Worm (Caenorhabditis elegans) whole organism, late embryonic: ENCODE results near the gene C05C9.3.

ENCODE experiments used
- C38D4.7 ChIP-seq: fragments of 200-800 bp; sonication (Bioruptor generic); optimal IDR thresholded peaks from 2 replicates; lab custom pipeline; 2018; ENCODE audit warnings: mild to moderate bottlenecking, missing genetic modification characterization, moderate library complexity, missing compliant biosample characterization
- T23F11.4 ChIP-seq: fragments of 200-800 bp; sonication (Bioruptor generic); optimal IDR thresholded peaks from 2 replicates; lab custom pipeline; 2018; ENCODE audit warnings: mild to moderate bottlenecking, missing genetic modification characterization, missing compliant biosample characterization
- Y22D7AL.16 ChIP-seq: sonication (generic microtip); optimal IDR thresholded peaks from 2 replicates; lab custom pipeline; 2016; ENCODE audit warnings: missing genetic modification characterization, missing compliant biosample characterization
- ama-1 ChIP-seq: fragments of 150-350 bp; optimal IDR thresholded peaks from 2 replicates; lab custom pipeline; 2014
- ceh-14 ChIP-seq: sonication (generic microtip); optimal IDR thresholded peaks from 2 replicates; lab custom pipeline; 2016; ENCODE audit warnings: missing genotype, missing genetic modification characterization, missing compliant biosample characterization
- ceh-18 ChIP-seq: sonication (generic microtip); optimal IDR thresholded peaks from 2 replicates; lab custom pipeline; 2016; ENCODE audit warnings: missing genetic modification characterization, missing compliant biosample characterization
- ceh-19 ChIP-seq: fragments of 200-800 bp; sonication (Bioruptor generic); optimal IDR thresholded peaks from 2 replicates; lab custom pipeline; 2018; ENCODE audit warnings: mild to moderate bottlenecking, missing genetic modification characterization, missing compliant biosample characterization
- ceh-2 ChIP-seq: sonication (generic microtip); optimal IDR thresholded peaks from 2 replicates; lab custom pipeline; 2016; ENCODE audit warnings: missing genotype, missing genetic modification characterization, missing compliant biosample characterization
- ceh-22 ChIP-seq: sonication (generic microtip); optimal IDR thresholded peaks from 2 replicates; lab custom pipeline; 2017; ENCODE audit warnings: missing biosample characterization, missing genetic modification characterization
- ceh-31 ChIP-seq: sonication (generic microtip); optimal IDR thresholded peaks from 2 replicates; lab custom pipeline; 2016; ENCODE audit warnings: missing genetic modification characterization, missing compliant biosample characterization
- ceh-45 ChIP-seq: fragments of 200-800 bp; sonication (Bioruptor generic); IDR thresholded peaks from 2 replicates; pipeline ENCODE4 v1.3.6; 2022; ENCODE audit warnings: missing genetic modification reagents, missing genetic modification characterization, missing compliant biosample characterization
- ceh-48 ChIP-seq: sonication (generic microtip); optimal IDR thresholded peaks from 2 replicates; lab custom pipeline; 2016; ENCODE audit warnings: missing genetic modification characterization, inconsistent platforms, missing compliant biosample characterization
- ceh-6 ChIP-seq: fragments of 200-800 bp; sonication (Bioruptor generic); optimal IDR thresholded peaks from 2 replicates; lab custom pipeline; 2018; ENCODE audit warnings: mild to moderate bottlenecking, missing genetic modification characterization, missing compliant biosample characterization
- ceh-9 ChIP-seq: sonication (generic microtip); optimal IDR thresholded peaks from 2 replicates; lab custom pipeline; 2016; ENCODE audit warnings: mild to moderate bottlenecking, missing genetic modification characterization, inconsistent platforms, missing compliant biosample characterization
- che-1 ChIP-seq: sonication (generic microtip); optimal IDR thresholded peaks from 2 replicates; lab custom pipeline; 2016; ENCODE audit warnings: mild to moderate bottlenecking, missing genetic modification characterization, missing compliant biosample characterization
- elt-2 ChIP-seq: sonication (generic microtip); optimal IDR thresholded peaks from 2 replicates; lab custom pipeline; 2016; ENCODE audit warnings: missing genetic modification reagents, missing genetic modification characterization, missing compliant biosample characterization
- elt-4 ChIP-seq: sonication (generic microtip); optimal IDR thresholded peaks from 2 replicates; lab custom pipeline; 2016; ENCODE audit warnings: missing genetic modification characterization, missing compliant biosample characterization
- ets-4 ChIP-seq: sonication (generic microtip); optimal IDR thresholded peaks from 2 replicates; lab custom pipeline; 2016; ENCODE audit warnings: missing genetic modification characterization, missing compliant biosample characterization
- fkh-10 ChIP-seq: fragments of 150-350 bp; optimal IDR thresholded peaks from 2 replicates; lab custom pipeline; 2014; ENCODE audit warnings: missing biosample characterization, missing genetic modification reagents, missing genetic modification characterization
- hlh-30 ChIP-seq: sonication (generic microtip); optimal IDR thresholded peaks from 2 replicates; lab custom pipeline; 2017; ENCODE audit warnings: antibody characterized with exemption, missing genetic modification characterization, missing compliant biosample characterization; ENCODE audit not compliant: insufficient read depth
- hlh-8 ChIP-seq: sonication (generic microtip); optimal IDR thresholded peaks from 2 replicates; lab custom pipeline; 2016; ENCODE audit warnings: missing genotype, missing genetic modification characterization, missing compliant biosample characterization
- madf-2 ChIP-seq: sonication (generic microtip); optimal IDR thresholded peaks from 2 replicates; lab custom pipeline; 2017; ENCODE audit warnings: missing genetic modification characterization, missing compliant biosample characterization
- nfya-1 ChIP-seq: sonication (generic microtip); optimal IDR thresholded peaks from 2 replicates; lab custom pipeline; 2017; ENCODE audit warnings: missing genetic modification characterization, mild to moderate bottlenecking, missing compliant biosample characterization, antibody characterized with exemption, moderate library complexity
- nhr-232 ChIP-seq: sonication (generic microtip); optimal IDR thresholded peaks from 2 replicates; lab custom pipeline; 2016; ENCODE audit warnings: missing genetic modification characterization, missing compliant biosample characterization
- npax-4 ChIP-seq: sonication (generic microtip); optimal IDR thresholded peaks from 2 replicates; lab custom pipeline; 2016; ENCODE audit warnings: missing genetic modification characterization, missing compliant biosample characterization
- odd-2 ChIP-seq: sonication (generic microtip); optimal IDR thresholded peaks from 2 replicates; lab custom pipeline; 2017; ENCODE audit warnings: antibody characterized with exemption, mild to moderate bottlenecking, missing genetic modification characterization, missing compliant biosample characterization
- pag-3 ChIP-seq: sonication (generic microtip); optimal IDR thresholded peaks from 2 replicates; lab custom pipeline; 2016; ENCODE audit warnings: missing compliant biosample characterization, missing genetic modification characterization, borderline replicate concordance
- pqm-1 ChIP-seq: sonication (generic microtip); optimal IDR thresholded peaks from 2 replicates; lab custom pipeline; 2016; ENCODE audit warnings: missing genetic modification characterization, missing compliant biosample characterization
- sdc-2 ChIP-seq: sonication (generic microtip); optimal IDR thresholded peaks from 2 replicates; lab custom pipeline; 2016; ENCODE audit warnings: missing genotype, missing genetic modification characterization, missing compliant biosample characterization
- sox-2 ChIP-seq: fragments of 200-800 bp; sonication (Bioruptor generic); IDR thresholded peaks from 2 replicates; pipeline ENCODE4 v1.3.6; 2022; ENCODE audit warnings: missing genetic modification reagents, missing genetic modification characterization, missing compliant biosample characterization
- sox-4 ChIP-seq: sonication (generic microtip); optimal IDR thresholded peaks from 2 replicates; lab custom pipeline; 2017; ENCODE audit warnings: mild to moderate bottlenecking, missing genetic modification characterization, inconsistent platforms, missing compliant biosample characterization
- tbx-7 ChIP-seq: sonication (generic microtip); optimal IDR thresholded peaks from 2 replicates; lab custom pipeline; 2016; ENCODE audit warnings: missing genotype, missing genetic modification characterization, missing compliant biosample characterization
- ttx-3 ChIP-seq: sonication (generic microtip); optimal IDR thresholded peaks from 2 replicates; lab custom pipeline; 2016; ENCODE audit warnings: missing genetic modification reagents, missing genetic modification characterization, missing compliant biosample characterization
- unc-3 ChIP-seq, 2 experiments: fragments of 200-800 bp in 1 of 2; sonication (Bioruptor generic) in 1 of 2; sonication (generic microtip) in 1 of 2; conservative IDR thresholded peaks in 1 of 2; optimal IDR thresholded peaks in 1 of 2; 2 replicates each; pipeline versions ENCODE4 v1.3.6 to Lab custom; 2016 to 2022; ENCODE audit warnings: missing compliant biosample characterization in 2 of 2, missing genetic modification characterization in 2 of 2, missing genetic modification reagents in 1 of 2
- unc-42 ChIP-seq: sonication (generic microtip); optimal IDR thresholded peaks from 2 replicates; lab custom pipeline; 2016; ENCODE audit warnings: missing genotype, missing genetic modification characterization, missing compliant biosample characterization
- unc-86 ChIP-seq: sonication (generic microtip); optimal IDR thresholded peaks from 2 replicates; lab custom pipeline; 2016; ENCODE audit warnings: missing genetic modification characterization, missing compliant biosample characterization

C05C9.3 gene

ce11 chrX:11196741-11197140, 44.1 kb upstream of the C05C9.3 start, which contains the start of gene C34F6.1:
TSS of gene C34F6.1 (minus strand) at chrX:11196841.
- TF ChIP-seq ceh-6 (GFP tag; lab: Kevin White, UChicago) = no peak
- no peak for TF ChIP-seq nfya-1
- no peak for TF ChIP-seq pag-3 (tag; lab: Kevin White, UChicago)
- no peak for TF ChIP-seq sox-2 (GFP tag; lab: Robert Waterston, UW)
- TF ChIP-seq che-1 (tag; lab: Kevin White, UChicago) = no peak
- no peak for TF ChIP-seq nhr-232 (tag; lab: Kevin White, UChicago)
- TF ChIP-seq madf-2 = no peak
- TF ChIP-seq, all 69 proteins: peak for 0

DNA sequence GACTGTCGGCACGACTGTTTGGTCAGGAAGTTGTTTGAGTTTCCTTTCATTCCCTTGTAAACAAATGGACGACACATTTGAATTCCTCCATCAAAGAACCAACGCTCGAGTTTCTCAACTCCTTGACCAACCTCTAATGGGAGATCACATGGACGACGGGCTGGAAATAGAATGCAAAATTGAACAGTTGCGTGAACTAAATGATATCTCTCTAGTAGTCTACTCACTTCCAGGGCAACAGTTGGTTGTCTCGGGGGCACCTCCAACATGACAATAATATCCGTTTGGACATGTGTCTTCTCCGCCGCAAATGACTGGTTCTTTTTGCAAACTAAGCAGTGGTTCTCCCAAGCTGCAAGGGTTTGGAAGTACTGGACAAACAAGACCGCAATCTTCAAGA, 41.0 kb upstream of the C05C9.3 start:
- TF ChIP-seq tbx-7 (tag; lab: Kevin White, UChicago) = no peak
- TF ChIP-seq ceh-31 = no peak
- TF ChIP-seq ceh-19 (GFP tag; lab: Kevin White, UChicago) = no peak
- no peak for TF ChIP-seq ceh-6 (GFP tag; lab: Kevin White, UChicago)
- TF ChIP-seq ets-4 = no peak
- TF ChIP-seq ceh-18 (tag; lab: Kevin White, UChicago) = no peak
- no peak for TF ChIP-seq npax-4

DNA sequence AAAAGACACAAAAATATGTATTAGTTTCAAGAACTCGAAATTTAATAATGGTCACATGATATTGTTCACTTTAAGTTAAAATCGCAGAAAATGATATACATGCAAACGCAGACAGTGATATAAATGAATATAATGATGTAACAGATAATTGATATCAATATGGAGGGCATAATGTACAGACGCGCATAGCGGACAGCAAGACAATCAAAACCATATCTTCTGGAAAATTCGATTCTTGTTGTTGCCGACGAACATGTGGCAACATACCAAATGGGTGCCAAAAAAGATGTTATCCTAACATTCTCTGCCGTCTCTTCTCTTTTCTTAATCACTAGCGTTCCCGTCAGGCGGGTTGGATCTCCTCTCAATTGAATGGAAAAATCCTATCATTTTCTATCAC, 37.8 kb upstream of the C05C9.3 start:
- no peak for TF ChIP-seq C38D4.7 (GFP tag; lab: Kevin White, UChicago)
- no peak for TF ChIP-seq hlh-30
- no peak for TF ChIP-seq ama-1 (lab: Kevin White, UChicago)
- no peak for TF ChIP-seq ceh-2 (tag; lab: Kevin White, UChicago)
- TF ChIP-seq ceh-45 (GFP tag; lab: Robert Waterston, UW) = no peak
- no peak for TF ChIP-seq odd-2 (tag; lab: Kevin White, UChicago)
- no peak for TF ChIP-seq ttx-3 (tag; lab: Kevin White, UChicago)
- no peak for TF ChIP-seq ceh-9 (tag; lab: Kevin White, UChicago)

DNA sequence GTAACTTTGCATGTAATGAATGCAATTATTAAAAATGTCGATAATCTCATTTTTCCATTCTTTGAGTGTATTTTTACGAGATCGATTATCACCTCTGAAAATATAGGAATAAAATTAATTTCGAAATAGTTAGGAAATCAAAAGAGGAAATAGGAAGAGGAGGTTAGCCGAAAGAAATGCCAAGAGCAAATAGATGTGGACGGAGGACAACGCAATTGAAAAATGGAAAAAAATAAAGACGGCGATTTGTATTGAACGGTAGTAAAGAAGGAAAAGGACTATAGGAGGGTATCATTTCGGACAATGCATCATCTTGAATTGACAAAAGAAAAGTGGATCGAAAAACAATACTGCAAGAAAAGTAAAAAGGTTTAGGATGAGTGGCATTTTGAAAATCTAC, 36.9 kb upstream of the C05C9.3 start, which contains the start of gene F13D2.1:
Gene F13D2.1 (minus strand): TSS at position 101 of the 400 bp plus-strand sequence.
- TF ChIP-seq T23F11.4 (no peak), sox-2 (GFP tag; lab: Robert Waterston, UW) (no peak), ets-4 (no peak), ceh-22 (no peak), fkh-10 (GFP tag; lab: Kevin White, UChicago) (no peak), sdc-2 (tag; lab: Kevin White, UChicago) (no peak)

DNA sequence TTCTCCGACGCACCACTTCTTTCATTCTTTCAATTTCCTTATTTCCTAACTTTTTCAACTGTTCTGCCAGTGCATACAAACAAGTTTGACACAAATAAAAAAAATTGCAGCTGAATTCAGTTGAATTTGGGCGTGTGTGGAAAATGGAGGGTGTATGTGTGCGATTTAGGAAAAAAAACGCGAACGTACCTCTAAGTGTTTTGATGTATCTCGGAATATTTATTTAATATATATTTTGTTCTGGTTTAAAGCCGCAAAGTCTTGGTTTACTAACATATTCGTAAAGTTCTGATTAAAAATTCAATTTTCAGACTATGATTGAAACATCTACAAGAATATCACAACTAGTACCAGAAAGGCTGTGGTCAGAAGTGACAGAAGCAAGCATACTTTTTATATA, 32.9 kb upstream of the C05C9.3 start, which contains the start of gene gnrr-7:
Gene gnrr-7 (plus strand): TSS at position 301 of the 400 bp plus-strand sequence.
- TF ChIP-seq unc-86 (tag; lab: Kevin White, UChicago) (no peak), ttx-3 (tag; lab: Kevin White, UChicago) (no peak), ceh-14 (tag; lab: Kevin White, UChicago) (no peak), hlh-30 (no peak), unc-42 (tag; lab: Kevin White, UChicago) (no peak), ama-1 (lab: Kevin White, UChicago) (no peak), pqm-1 (no peak), ceh-45 (GFP tag; lab: Robert Waterston, UW) (no peak), sox-4 (tag; lab: Kevin White, UChicago) (no peak), ceh-48 (tag; lab: Kevin White, UChicago) (no peak), elt-4 (tag; lab: Kevin White, UChicago) (no peak), pag-3 (tag; lab: Kevin White, UChicago) (no peak), ceh-18 (tag; lab: Kevin White, UChicago) (no peak), hlh-8 (no peak), ceh-19 (GFP tag; lab: Kevin White, UChicago) (no peak), Y22D7AL.16 (tag; lab: Kevin White, UChicago) (no peak), elt-2 (tag; lab: Kevin White, UChicago) (no peak), unc-3 (GFP tag; conservative IDR thresholded peaks at IDR 0.05; lab: Robert Waterston, UW) (no peak), unc-3 (tag; optimal IDR thresholded peaks at IDR 0.05; lab: Kevin White, UChicago) (no peak), npax-4 (no peak), ceh-2 (tag; lab: Kevin White, UChicago) (no peak)
